Fruit fly (Drosophila melanogaster) whole organism, wandering third instar larva: Measurements from ENCODE around the gene Tim17a1.

Experiments
- Abd-B ChIP-seq: fragments of >200 bp; optimal IDR thresholded peaks from 2 replicates; lab custom pipeline; 2017; ENCODE audit warnings: missing biosample characterization, missing genetic modification characterization
- Dfd ChIP-seq: fragments of >200 bp; optimal IDR thresholded peaks from 2 replicates; lab custom pipeline; 2017; ENCODE audit warnings: missing biosample characterization, missing genetic modification characterization
- HLH106 ChIP-seq: fragments of 200-800 bp; optimal IDR thresholded peaks from 3 replicates; lab custom pipeline; 2019; ENCODE audit warnings: missing biosample characterization, mild to moderate bottlenecking, missing genetic modification characterization, moderate library complexity
- Mio ChIP-seq: sonication (Bioruptor generic); optimal IDR thresholded peaks from 2 replicates; lab custom pipeline; 2016; ENCODE audit warnings: missing biosample characterization, missing genetic modification characterization
- Myc ChIP-seq: fragments of >200 bp; optimal IDR thresholded peaks from 2 replicates; lab custom pipeline; 2017
- OdsH ChIP-seq: fragments of 200-800 bp; sonication (Bioruptor generic); optimal IDR thresholded peaks from 2 replicates; lab custom pipeline; 2016; ENCODE audit warnings: missing biosample characterization, mild to moderate bottlenecking, missing genetic modification characterization
- dmrt93B ChIP-seq: fragments of 200-800 bp; sonication (Bioruptor generic); optimal IDR thresholded peaks from 2 replicates; lab custom pipeline; 2018; ENCODE audit warnings: missing biosample characterization, mild to moderate bottlenecking, missing genetic modification characterization
- fru ChIP-seq: fragments of 200-800 bp; sonication (Bioruptor generic); optimal IDR thresholded peaks from 3 replicates; lab custom pipeline; 2016; ENCODE audit warnings: missing biosample characterization, mild to moderate bottlenecking, missing genetic modification characterization
- h ChIP-seq: fragments of 200-800 bp; sonication (Bioruptor generic); optimal IDR thresholded peaks from 3 replicates; lab custom pipeline; 2016; ENCODE audit warnings: missing biosample characterization, mild to moderate bottlenecking, missing genetic modification characterization
- lola ChIP-seq: fragments of >200 bp; optimal IDR thresholded peaks from 2 replicates; lab custom pipeline; 2017; ENCODE audit warnings: missing biosample characterization, missing genetic modification characterization
- psq ChIP-seq: fragments of 200-800 bp; sonication (Bioruptor generic); optimal IDR thresholded peaks from 3 replicates; lab custom pipeline; 2017; ENCODE audit warnings: missing biosample characterization, mild to moderate bottlenecking, missing genetic modification characterization, moderate library complexity

DNA sequence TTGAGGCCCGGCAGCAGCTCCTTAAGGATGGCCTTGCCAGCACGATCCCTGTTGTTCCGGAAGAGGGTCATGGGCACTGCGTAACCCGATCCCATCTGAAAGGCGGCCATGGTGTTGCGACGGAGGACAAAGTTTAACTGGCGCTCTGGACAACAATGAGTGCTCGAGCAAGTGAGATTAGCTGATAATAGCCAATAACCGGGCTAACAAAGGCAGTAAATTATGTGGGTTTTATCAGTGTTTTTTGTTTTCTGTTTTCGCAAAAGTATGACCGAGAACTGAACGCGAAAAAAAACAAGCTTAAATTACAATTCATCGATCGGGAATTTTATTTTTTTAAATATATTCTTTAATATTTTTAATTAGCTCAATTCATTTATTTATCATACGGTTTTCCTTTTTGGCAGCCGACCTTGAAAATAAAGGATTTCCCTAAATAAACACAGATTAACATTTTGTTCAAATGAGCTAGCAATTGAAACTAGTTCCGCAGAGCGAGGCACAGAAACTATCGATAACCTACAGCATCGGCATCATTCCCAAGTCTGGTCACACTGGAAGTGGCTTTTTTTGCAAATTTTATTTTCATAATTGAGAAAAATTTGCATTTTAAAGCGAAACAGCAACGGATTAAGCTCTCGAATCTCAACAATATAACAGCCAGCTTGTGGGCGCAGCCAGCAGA is 48.9 kb upstream of the Tim17a1 start, which contains the start of the genes Dip-C and pps:
- TF ChIP-seq dmrt93B (GFP tag; lab: Kevin White, UChicago) (no peak), Abd-B (GFP tag; lab: Kevin White, UChicago) (no peak), Mio (no peak), lola (GFP tag; lab: Kevin White, UChicago) (no peak), Myc (lab: Kevin White, UChicago) (no peak), fru (GFP tag; lab: Kevin White, UChicago) (no peak), Dfd (GFP tag; lab: Kevin White, UChicago) (no peak), HLH106 (no peak), psq (GFP tag; lab: Kevin White, UChicago) (peak; percentile 4), OdsH (GFP tag; lab: Kevin White, UChicago) (no peak), h (GFP tag; lab: Kevin White, UChicago) (no peak)
